Fruit fly (Drosophila melanogaster) whole organism, wandering third instar larva: ENCODE results near the gene Cpr67B.

Experiments
- Abd-B ChIP-seq: fragments of >200 bp; optimal IDR thresholded peaks from 2 replicates; lab custom pipeline; 2017; ENCODE audit warnings: missing biosample characterization, missing genetic modification characterization
- CG32264 ChIP-seq: fragments of 200-800 bp; sonication (Bioruptor generic); optimal IDR thresholded peaks from 2 replicates; lab custom pipeline; 2016; ENCODE audit warnings: missing biosample characterization, missing genetic modification characterization
- CG9705 ChIP-seq: fragments of 200-800 bp; sonication (Bioruptor generic); optimal IDR thresholded peaks from 2 replicates; lab custom pipeline; 2018; ENCODE audit warnings: missing biosample characterization, mild to moderate bottlenecking, missing genetic modification characterization
- CrebA ChIP-seq: fragments of 200-800 bp; sonication (Bioruptor generic); optimal IDR thresholded peaks from 2 replicates; lab custom pipeline; 2016; ENCODE audit warnings: missing biosample characterization, mild to moderate bottlenecking, missing genetic modification characterization, borderline replicate concordance
- Dfd ChIP-seq: fragments of >200 bp; optimal IDR thresholded peaks from 2 replicates; lab custom pipeline; 2017; ENCODE audit warnings: missing biosample characterization, missing genetic modification characterization
- Dif ChIP-seq: fragments of 200-275, 200-300 bp; sonication (Bioruptor generic); optimal IDR thresholded peaks from 2 replicates; lab custom pipeline; 2018; ENCODE audit warnings: missing biosample characterization, missing genetic modification characterization; ENCODE audit not compliant: partially characterized antibody
- GATAd ChIP-seq: sonication (Bioruptor generic); optimal IDR thresholded peaks from 2 replicates; lab custom pipeline; 2016; ENCODE audit warnings: missing biosample characterization, missing genetic modification characterization
- HLH106 ChIP-seq: fragments of 200-800 bp; optimal IDR thresholded peaks from 3 replicates; lab custom pipeline; 2019; ENCODE audit warnings: missing biosample characterization, mild to moderate bottlenecking, missing genetic modification characterization, moderate library complexity
- Hnf4 ChIP-seq: fragments of 200-800 bp; sonication (Bioruptor generic); optimal IDR thresholded peaks from 2 replicates; lab custom pipeline; 2016; ENCODE audit warnings: missing biosample characterization, mild to moderate bottlenecking, missing genetic modification characterization
- Hr78 ChIP-seq: fragments of >200 bp; optimal IDR thresholded peaks from 2 replicates; lab custom pipeline; 2017; ENCODE audit warnings: missing biosample characterization, missing genetic modification characterization
- Hr83 ChIP-seq: fragments of 200-300 bp; sonication (Bioruptor generic); optimal IDR thresholded peaks from 2 replicates; lab custom pipeline; 2016; ENCODE audit warnings: missing biosample characterization, mild to moderate bottlenecking, missing genetic modification characterization, moderate library complexity; ENCODE audit not compliant: poor library complexity, severe bottlenecking
- Jra ChIP-seq: sonication (Bioruptor generic); optimal IDR thresholded peaks from 2 replicates; lab custom pipeline; 2016; ENCODE audit warnings: missing biosample characterization, missing genetic modification characterization
- Mio ChIP-seq: sonication (Bioruptor generic); optimal IDR thresholded peaks from 2 replicates; lab custom pipeline; 2016; ENCODE audit warnings: missing biosample characterization, missing genetic modification characterization
- Myc ChIP-seq: fragments of >200 bp; optimal IDR thresholded peaks from 2 replicates; lab custom pipeline; 2017
- N ChIP-seq: fragments of >200 bp; optimal IDR thresholded peaks from 2 replicates; lab custom pipeline; 2018; ENCODE audit warnings: missing biosample characterization, missing external identifiers, missing genetic modification characterization
- OdsH ChIP-seq: fragments of 200-800 bp; sonication (Bioruptor generic); optimal IDR thresholded peaks from 2 replicates; lab custom pipeline; 2016; ENCODE audit warnings: missing biosample characterization, mild to moderate bottlenecking, missing genetic modification characterization
- Rel ChIP-seq, 2 experiments: fragments of 200-800 bp; sonication (Bioruptor generic) in 1 of 2; optimal IDR thresholded peaks; 2 replicates in 1 of 2; 3 replicates in 1 of 2; lab custom pipeline; 2016 to 2019; ENCODE audit warnings: mild to moderate bottlenecking in 2 of 2, missing biosample characterization in 2 of 2, missing genetic modification characterization in 2 of 2, moderate library complexity in 1 of 2
- Sp1 ChIP-seq: fragments of 200-800 bp; sonication (Bioruptor generic); optimal IDR thresholded peaks from 3 replicates; lab custom pipeline; 2019; ENCODE audit warnings: missing biosample characterization, mild to moderate bottlenecking, missing genetic modification characterization, moderate library complexity
- Vsx2 ChIP-seq: fragments of 200-300, 225-300 bp; sonication (Bioruptor generic); optimal IDR thresholded peaks from 2 replicates; lab custom pipeline; 2018; ENCODE audit warnings: missing biosample characterization, missing genetic modification characterization; ENCODE audit not compliant: partially characterized antibody
- br ChIP-seq: fragments of 200-800 bp; sonication (Bioruptor generic); optimal IDR thresholded peaks from 2 replicates; lab custom pipeline; 2016; ENCODE audit warnings: missing biosample characterization, missing genetic modification characterization
- brk ChIP-seq: fragments of 200-800 bp; sonication (Bioruptor generic); optimal IDR thresholded peaks from 2 replicates; lab custom pipeline; 2016; ENCODE audit warnings: missing biosample characterization, mild to moderate bottlenecking, missing genetic modification characterization
- dl ChIP-seq, 2 experiments: fragments of 175-275, 200-275 bp in 1 of 2; fragments of 200-275 bp in 1 of 2; sonication (Bioruptor generic); optimal IDR thresholded peaks; lab custom pipeline; 2018; ENCODE audit warnings: mild to moderate bottlenecking in 2 of 2, missing biosample characterization in 2 of 2, missing genetic modification characterization in 2 of 2, moderate library complexity in 2 of 2; ENCODE audit not compliant: partially characterized antibody in 2 of 2, insufficient read depth in 1 of 2
- dmrt93B ChIP-seq: fragments of 200-800 bp; sonication (Bioruptor generic); optimal IDR thresholded peaks from 2 replicates; lab custom pipeline; 2018; ENCODE audit warnings: missing biosample characterization, mild to moderate bottlenecking, missing genetic modification characterization
- dsf ChIP-seq: sonication (Bioruptor generic); optimal IDR thresholded peaks from 2 replicates; lab custom pipeline; 2016; ENCODE audit warnings: missing biosample characterization, missing genetic modification characterization, borderline replicate concordance
- ey ChIP-seq: fragments of 200-800 bp; sonication (Bioruptor generic); optimal IDR thresholded peaks from 2 replicates; lab custom pipeline; 2016; ENCODE audit warnings: missing biosample characterization, missing genetic modification characterization
- foxo ChIP-seq, 2 experiments: fragments of 200-800 bp; sonication (Bioruptor generic); optimal IDR thresholded peaks; 2 replicates in 1 of 2; 3 replicates in 1 of 2; lab custom pipeline; 2016 to 2017; ENCODE audit warnings: missing biosample characterization in 2 of 2, missing genetic modification characterization in 2 of 2
- fru ChIP-seq: fragments of 200-800 bp; sonication (Bioruptor generic); optimal IDR thresholded peaks from 3 replicates; lab custom pipeline; 2016; ENCODE audit warnings: missing biosample characterization, mild to moderate bottlenecking, missing genetic modification characterization
- h ChIP-seq: fragments of 200-800 bp; sonication (Bioruptor generic); optimal IDR thresholded peaks from 3 replicates; lab custom pipeline; 2016; ENCODE audit warnings: missing biosample characterization, mild to moderate bottlenecking, missing genetic modification characterization
- jim ChIP-seq: fragments of 175-275, 200-325 bp; sonication (Bioruptor generic); optimal IDR thresholded peaks from 2 replicates; lab custom pipeline; 2016; ENCODE audit warnings: missing biosample characterization, mild to moderate bottlenecking, missing genetic modification characterization
- lola ChIP-seq: fragments of >200 bp; optimal IDR thresholded peaks from 2 replicates; lab custom pipeline; 2017; ENCODE audit warnings: missing biosample characterization, missing genetic modification characterization
- pan ChIP-seq: fragments of >200 bp; optimal IDR thresholded peaks from 2 replicates; lab custom pipeline; 2017
- psq ChIP-seq: fragments of 200-800 bp; sonication (Bioruptor generic); optimal IDR thresholded peaks from 3 replicates; lab custom pipeline; 2017; ENCODE audit warnings: missing biosample characterization, mild to moderate bottlenecking, missing genetic modification characterization, moderate library complexity
- rgr ChIP-seq: fragments of 200-800 bp; sonication (Bioruptor generic); optimal IDR thresholded peaks from 3 replicates; lab custom pipeline; 2016; ENCODE audit warnings: missing biosample characterization, mild to moderate bottlenecking, missing genetic modification characterization
- sage ChIP-seq: fragments of 200-800 bp; sonication (Bioruptor generic); optimal IDR thresholded peaks from 2 replicates; lab custom pipeline; 2016; ENCODE audit warnings: missing biosample characterization, mild to moderate bottlenecking, missing genetic modification characterization
- sv ChIP-seq: fragments of 200-800 bp; sonication (Bioruptor generic); optimal IDR thresholded peaks from 3 replicates; lab custom pipeline; 2016; ENCODE audit warnings: missing biosample characterization, missing genetic modification characterization
- tai ChIP-seq: sonication (Bioruptor generic); optimal IDR thresholded peaks from 2 replicates; lab custom pipeline; 2016; ENCODE audit warnings: missing biosample characterization, missing genetic modification characterization
- usp ChIP-seq: fragments of >200 bp; optimal IDR thresholded peaks from 2 replicates; lab custom pipeline; 2017; ENCODE audit warnings: missing biosample characterization, missing genetic modification characterization
- woc ChIP-seq: sonication (Bioruptor generic); optimal IDR thresholded peaks from 2 replicates; lab custom pipeline; 2016; ENCODE audit warnings: missing biosample characterization, mild to moderate bottlenecking, missing genetic modification characterization

Cpr67B gene

DNA sequence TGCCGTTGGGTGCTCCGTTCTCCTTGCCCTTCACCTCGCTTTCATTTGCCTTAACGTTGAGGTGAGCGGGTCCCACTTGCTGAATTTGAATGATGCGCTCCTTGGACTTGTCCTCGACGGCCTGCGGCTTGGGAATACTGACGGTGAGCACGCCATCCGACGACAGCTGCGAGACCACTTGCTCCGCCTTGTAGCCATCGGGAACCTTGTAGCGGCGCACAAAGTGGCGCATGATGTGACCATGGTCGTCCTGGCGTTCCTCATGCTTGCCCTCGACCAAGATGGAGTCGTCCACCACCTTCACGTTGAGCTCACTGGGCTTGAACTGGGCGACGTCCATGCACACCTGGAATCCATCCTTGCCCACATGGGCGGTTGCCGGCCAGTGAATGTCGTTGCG, 28.0 kb upstream of the Cpr67B start:
- TF ChIP-seq rgr (GFP tag; lab: Kevin White, UChicago) (no peak), OdsH (GFP tag; lab: Kevin White, UChicago) (no peak), woc (GFP tag; lab: Kevin White, UChicago) (no peak), psq (no peak), Vsx2 (GFP tag; lab: Kevin White, UChicago) (no peak), br (GFP tag; lab: Kevin White, UChicago) (no peak), h (GFP tag; lab: Kevin White, UChicago) (no peak), fru (no peak), GATAd (no peak), Myc (lab: Kevin White, UChicago) (no peak), CG32264 (no peak), brk (GFP tag; lab: Kevin White, UChicago) (no peak), Abd-B (GFP tag; lab: Kevin White, UChicago) (no peak), CrebA (GFP tag; lab: Kevin White, UChicago) (no peak), dl (GFP tag; optimal IDR thresholded peaks at IDR 0.05; lab: Kevin White, UChicago; ENCODE audit: insufficient read depth in 1 of 2, partially characterized antibody in 2 of 2) (no peak), Mio (GFP tag; lab: Kevin White, UChicago) (no peak), HLH106 (no peak), Dfd (GFP tag; lab: Kevin White, UChicago) (no peak), ey (no peak), Rel (GFP tag; optimal IDR thresholded peaks at IDR 0.05; lab: Kevin White, UChicago) (no peak), Rel (tag; optimal IDR thresholded peaks at IDR 0.05; lab: Kevin White, UChicago) (no peak)

DNA sequence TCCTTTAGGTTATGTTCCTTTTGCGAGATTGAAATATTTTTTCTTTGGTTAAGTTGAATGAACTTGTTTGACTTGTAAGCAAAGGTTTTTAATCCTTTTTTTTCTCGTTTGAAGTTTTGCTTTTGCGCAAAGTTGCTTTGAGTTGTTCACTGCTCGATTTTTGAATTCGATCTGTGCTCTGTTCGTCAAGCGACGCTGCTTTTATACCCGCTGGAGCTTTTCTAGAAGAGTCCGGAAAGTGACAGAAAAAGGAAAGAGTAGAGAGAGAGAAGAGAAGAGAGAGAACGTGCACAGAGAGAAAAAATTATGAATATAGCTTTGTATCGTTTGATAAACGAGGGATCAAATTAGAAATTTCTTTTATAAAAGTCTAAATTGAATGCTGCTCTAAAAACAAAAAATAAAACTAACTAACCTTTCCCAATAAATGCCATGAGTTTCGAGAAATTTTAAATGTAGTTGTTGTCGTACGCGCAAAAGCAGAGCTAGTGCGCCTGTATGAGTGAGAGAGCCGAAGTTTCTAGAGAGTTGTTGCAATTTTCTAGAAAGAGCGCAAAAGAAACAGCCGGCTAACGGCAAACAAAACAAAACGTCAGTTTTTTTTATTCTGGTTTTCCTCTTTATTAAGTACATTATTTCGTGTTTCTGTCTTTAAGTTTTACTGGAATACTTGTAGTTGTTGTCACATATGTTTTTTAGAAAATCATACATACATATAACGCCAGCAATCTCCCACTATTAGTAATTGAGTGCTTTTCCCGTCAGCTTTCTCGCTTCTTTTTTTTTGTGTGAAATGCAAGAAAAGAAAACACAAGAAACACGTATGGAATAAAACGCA, 27.2 kb upstream of the Cpr67B start, which contains the start of gene Hsp26:
Gene Hsp26, minus strand, starts transcription at position 230 of the 838 bp plus-strand sequence.
- TF ChIP-seq pan (lab: Kevin White, UChicago): no peak
- TF ChIP-seq N (GFP tag; lab: Kevin White, UChicago): no peak
- peak; percentile 67 for TF ChIP-seq Vsx2 (GFP tag; lab: Kevin White, UChicago)
- peak; percentile 79 for TF ChIP-seq jim (GFP tag; lab: Kevin White, UChicago)
- peak; percentile 97 for TF ChIP-seq h (GFP tag; lab: Kevin White, UChicago)
- peak; percentile 93 for TF ChIP-seq Hnf4
- TF ChIP-seq GATAd: no peak
- TF ChIP-seq Myc (lab: Kevin White, UChicago): no peak
- peak; percentile 92 for TF ChIP-seq woc (GFP tag; lab: Kevin White, UChicago)
- peak; percentile 89 for TF ChIP-seq Sp1 (GFP tag; lab: Kevin White, UChicago)
- TF ChIP-seq Rel (GFP tag; optimal IDR thresholded peaks at IDR 0.05; lab: Kevin White, UChicago): peak; percentile 0
- peak; percentile 52 for TF ChIP-seq Rel (tag; optimal IDR thresholded peaks at IDR 0.05; lab: Kevin White, UChicago)
- TF ChIP-seq Dfd (GFP tag; lab: Kevin White, UChicago): no peak
- TF ChIP-seq sv (GFP tag; lab: Kevin White, UChicago): peak; percentile 75
- TF ChIP-seq dl (GFP tag; optimal IDR thresholded peaks at IDR 0.05; lab: Kevin White, UChicago; ENCODE audit: insufficient read depth in 1 of 2, partially characterized antibody in 2 of 2): peak; percentile 23 to 25
- TF ChIP-seq brk (GFP tag; lab: Kevin White, UChicago): peak; percentile 97
- TF ChIP-seq OdsH (GFP tag; lab: Kevin White, UChicago): peak; percentile 96
- peak; percentile 89 for TF ChIP-seq sage
- TF ChIP-seq Dif: peak; percentile 66
- peak; percentile 86 for TF ChIP-seq CG32264
- peak; percentile 94 for TF ChIP-seq psq
- TF ChIP-seq Mio (GFP tag; lab: Kevin White, UChicago): peak; percentile 30
- peak; percentile 95 for TF ChIP-seq br (GFP tag; lab: Kevin White, UChicago)
- peak; percentile 6 for TF ChIP-seq Hr83 (GFP tag; lab: Kevin White, UChicago)
- TF ChIP-seq HLH106: peak; percentile 84
- TF ChIP-seq fru: peak; percentile 95
- TF ChIP-seq foxo (GFP tag; optimal IDR thresholded peaks at IDR 0.05; lab: Kevin White, UChicago): peak; percentile 52 to 94
- no peak for TF ChIP-seq CG9705
- TF ChIP-seq dsf (GFP tag; lab: Kevin White, UChicago): peak; percentile 59
- TF ChIP-seq dmrt93B (GFP tag; lab: Kevin White, UChicago): peak; percentile 60
- TF ChIP-seq rgr (GFP tag; lab: Kevin White, UChicago): peak; percentile 96
- no peak for TF ChIP-seq Abd-B (GFP tag; lab: Kevin White, UChicago)
- no peak for TF ChIP-seq Hr78 (GFP tag; lab: Kevin White, UChicago)
- TF ChIP-seq lola (GFP tag; lab: Kevin White, UChicago): no peak
- TF ChIP-seq Jra: peak; percentile 87
- no peak for TF ChIP-seq CrebA (GFP tag; lab: Kevin White, UChicago)
- TF ChIP-seq usp (GFP tag; lab: Kevin White, UChicago): no peak
- TF ChIP-seq ey: peak; percentile 96
- TF ChIP-seq tai: no peak
